Worm (Caenorhabditis elegans) whole organism, young adult: Measurements from ENCODE around the gene haf-3.

ENCODE experiments used
- F33H1.4 ChIP-seq: fragments of 200-800 bp; sonication (Bioruptor generic); IDR thresholded peaks from 2 replicates; pipeline ENCODE4 v1.3.6; 2022; ENCODE audit warnings: missing genetic modification reagents, missing genetic modification characterization, missing compliant biosample characterization
- F39B2.1 ChIP-seq: fragments of 200-800 bp; sonication (Bioruptor generic); IDR thresholded peaks from 2 replicates; pipeline ENCODE4 v1.3.6; 2022; ENCODE audit warnings: missing genetic modification reagents, missing genetic modification characterization, missing compliant biosample characterization
- F57C9.4 ChIP-seq: sonication (generic microtip); optimal IDR thresholded peaks from 2 replicates; lab custom pipeline; 2017; ENCODE audit warnings: mild to moderate bottlenecking, missing genetic modification characterization, missing compliant biosample characterization
- ama-1 ChIP-seq, 3 experiments: fragments of 150-350 bp in 1 of 3; sonication (generic microtip) in 2 of 3; optimal IDR thresholded peaks; 2 replicates each; lab custom pipeline; 2014 to 2018; ENCODE audit warnings: missing biosample characterization in 2 of 3, missing genetic modification characterization in 2 of 3, missing genetic modification reagents in 2 of 3
- ccch-3 ChIP-seq: fragments of 200-800 bp; sonication (Bioruptor generic); optimal IDR thresholded peaks from 2 replicates; lab custom pipeline; 2018; ENCODE audit warnings: mild to moderate bottlenecking, missing genetic modification characterization, missing compliant biosample characterization
- hlh-26 ChIP-seq: fragments of 200-800 bp; sonication (Bioruptor generic); conservative IDR thresholded peaks from 2 replicates; pipeline ENCODE4 v1.3.6; 2022; ENCODE audit warnings: missing genetic modification reagents, missing genetic modification characterization, missing compliant biosample characterization
- lag-1 ChIP-seq: fragments of 200-800 bp; sonication (Bioruptor generic); IDR thresholded peaks from 2 replicates; pipeline ENCODE4 v1.3.6; 2022; ENCODE audit warnings: missing genetic modification reagents, missing genetic modification characterization, missing compliant biosample characterization
- let-526 ChIP-seq: fragments of 200-800 bp; sonication (Bioruptor generic); IDR thresholded peaks from 2 replicates; pipeline ENCODE4 v1.3.6; 2022; ENCODE audit warnings: missing genetic modification reagents, missing genetic modification characterization, missing compliant biosample characterization
- lin-26 ChIP-seq: fragments of 200-800 bp; sonication (Bioruptor generic); IDR thresholded peaks from 2 replicates; pipeline ENCODE4 v1.3.6; 2022; ENCODE audit warnings: missing genetic modification reagents, missing genetic modification characterization, missing compliant biosample characterization
- lsl-1 ChIP-seq: fragments of 200-800 bp; sonication (Bioruptor generic); optimal IDR thresholded peaks from 2 replicates; lab custom pipeline; 2018; ENCODE audit warnings: mild to moderate bottlenecking, missing genetic modification characterization, moderate library complexity, missing compliant biosample characterization
- snpc-4 ChIP-seq, 5 experiments: fragments of 150-350 bp in 1 of 5; sonication (generic microtip) in 4 of 5; optimal IDR thresholded peaks; 2 replicates each; lab custom pipeline; 2014 to 2018; ENCODE audit warnings: missing genetic modification characterization in 5 of 5, missing biosample characterization in 3 of 5, antibody characterized with exemption in 2 of 5, mild to moderate bottlenecking in 2 of 5, missing compliant biosample characterization in 2 of 5, missing genotype in 2 of 5, moderate library complexity in 2 of 5, missing genetic modification reagents in 1 of 5
- unc-62 ChIP-seq: fragments of 150-350 bp; optimal IDR thresholded peaks from 2 replicates; lab custom pipeline; 2014; ENCODE audit warnings: missing biosample characterization, missing genetic modification reagents, missing genetic modification characterization
- zfh-2 ChIP-seq: fragments of 200-800 bp; sonication (Bioruptor generic); conservative IDR thresholded peaks from 2 replicates; pipeline ENCODE4 v1.3.6; 2022; ENCODE audit warnings: missing genetic modification reagents, missing genetic modification characterization, missing compliant biosample characterization

- TF ChIP-seq zfh-2 (no peak), snpc-4 (GFP tag; optimal IDR thresholded peaks at IDR 0.05; lab: Kevin White, UChicago) (no peak), snpc-4 (tag; optimal IDR thresholded peaks at IDR 0.05; lab: Kevin White, UChicago) (no peak), F39B2.1 (GFP tag; lab: Robert Waterston, UW) (no peak), lag-1 (no peak), hlh-26 (GFP tag; lab: Robert Waterston, UW) (no peak), ccch-3 (GFP tag; lab: Kevin White, UChicago) (no peak), F57C9.4 (tag; lab: Kevin White, UChicago) (no peak), ama-1 (optimal IDR thresholded peaks at IDR 0.05; lab: Kevin White, UChicago) (no peak), ama-1 (GFP tag; optimal IDR thresholded peaks at IDR 0.05; lab: Kevin White, UChicago) (no peak), let-526 (GFP tag; lab: Robert Waterston, UW) (no peak), lin-26 (no peak), F33H1.4 (GFP tag; lab: Robert Waterston, UW) (no peak), lsl-1 (GFP tag; lab: Kevin White, UChicago) (no peak), unc-62 (no peak)
Measured at ce11 chrV:15769072-15769471, 3.1 kb upstream of the haf-3 start, which contains the start of gene F57A10.4.
